Worm (Caenorhabditis elegans): ENCODE data around the gene slc-17.4.

slc-17.4 gene

DNA sequence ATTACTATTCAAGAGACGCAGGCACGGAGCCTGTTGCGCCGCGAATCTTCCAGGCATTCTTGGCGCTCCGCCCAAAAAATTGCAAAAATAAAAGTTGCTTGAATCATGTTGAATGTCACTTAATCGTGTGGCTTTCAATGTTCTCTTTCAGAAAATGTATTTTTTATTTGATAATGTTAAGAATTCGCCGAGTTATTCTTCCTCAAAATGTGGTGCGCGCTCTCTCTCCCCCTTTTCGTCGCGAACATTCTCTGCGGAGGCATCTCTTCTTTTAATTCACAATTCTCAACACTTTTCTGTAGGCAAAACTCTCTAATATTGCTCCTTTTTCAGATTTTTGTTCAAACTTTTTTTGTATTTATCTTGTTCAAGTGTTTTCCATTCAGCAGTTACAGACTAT, 13.2 kb downstream of the slc-17.4 start (continued):
- TF ChIP-seq sma-9 (GFP tag; optimal IDR thresholded peaks at IDR 0.05), result peak; percentile 87
- TF ChIP-seq sma-9 (tag; optimal IDR thresholded peaks at IDR 0.05), result no peak
- peak; percentile 99 for TF ChIP-seq sma-3 (GFP tag; optimal IDR thresholded peaks at IDR 0.05)
- peak; percentile 97 for TF ChIP-seq F13H6.1 (tag; optimal IDR thresholded peaks at IDR 0.05)
- TF ChIP-seq dmd-4 (tag; optimal IDR thresholded peaks at IDR 0.05), result no peak
- TF ChIP-seq nhr-11 (tag; optimal IDR thresholded peaks at IDR 0.05), result peak; percentile 72
- TF ChIP-seq ceh-82 (tag; optimal IDR thresholded peaks at IDR 0.05), result peak; percentile 82
- TF ChIP-seq zag-1 (tag; optimal IDR thresholded peaks at IDR 0.05), result peak; percentile 96
- no peak for TF ChIP-seq peb-1 (tag; optimal IDR thresholded peaks at IDR 0.05)

DNA sequence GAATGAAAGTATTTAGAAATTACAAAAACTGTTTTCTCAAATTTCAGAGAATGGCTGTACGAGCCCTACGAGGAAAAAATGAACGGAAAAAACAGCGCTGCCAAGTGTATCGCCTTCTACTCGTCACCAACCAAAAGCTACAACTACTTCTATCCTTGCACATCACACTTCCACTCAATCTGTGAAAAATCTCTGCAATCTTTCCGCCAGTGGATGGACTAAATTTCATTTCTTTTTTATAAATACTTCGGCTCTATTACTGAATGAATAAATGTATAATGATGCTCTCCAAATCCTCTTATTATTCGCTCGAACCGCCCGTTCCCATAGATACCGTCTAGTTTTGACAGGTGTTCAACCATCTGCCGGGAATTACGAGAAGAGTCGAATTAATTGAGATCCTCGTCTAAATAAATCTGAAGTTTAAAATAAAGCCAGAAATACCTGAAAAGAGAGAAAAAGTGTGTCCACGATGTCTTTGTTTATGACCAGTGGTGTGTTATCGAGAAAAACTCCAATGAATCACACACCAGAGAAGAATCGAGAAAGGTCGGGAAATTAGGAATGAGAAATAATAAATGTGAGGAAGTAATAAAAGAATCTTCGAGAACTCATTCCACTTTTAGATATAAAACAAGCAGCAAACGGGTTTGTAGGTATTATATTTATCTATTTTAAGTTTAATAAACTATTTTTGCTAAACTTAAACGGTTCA, 13.9 kb downstream of the slc-17.4 start:
- TF ChIP-seq unc-55 (GFP tag; optimal IDR thresholded peaks at IDR 0.05) (peak; percentile 11), gmeb-1 (tag; optimal IDR thresholded peaks at IDR 0.05) (no peak), ama-1 (optimal IDR thresholded peaks at IDR 0.05) (no peak), nhr-129 (tag; optimal IDR thresholded peaks at IDR 0.05) (peak; percentile 32), lin-13 (GFP tag; optimal IDR thresholded peaks at IDR 0.05) (no peak), nhr-77 (tag; optimal IDR thresholded peaks at IDR 0.05) (no peak), elt-3 (tag; optimal IDR thresholded peaks at IDR 0.05) (no peak), skn-1 (tag; optimal IDR thresholded peaks at IDR 0.05) (no peak), ztf-1 (GFP tag; conservative IDR thresholded peaks at IDR 0.05) (no peak)

DNA sequence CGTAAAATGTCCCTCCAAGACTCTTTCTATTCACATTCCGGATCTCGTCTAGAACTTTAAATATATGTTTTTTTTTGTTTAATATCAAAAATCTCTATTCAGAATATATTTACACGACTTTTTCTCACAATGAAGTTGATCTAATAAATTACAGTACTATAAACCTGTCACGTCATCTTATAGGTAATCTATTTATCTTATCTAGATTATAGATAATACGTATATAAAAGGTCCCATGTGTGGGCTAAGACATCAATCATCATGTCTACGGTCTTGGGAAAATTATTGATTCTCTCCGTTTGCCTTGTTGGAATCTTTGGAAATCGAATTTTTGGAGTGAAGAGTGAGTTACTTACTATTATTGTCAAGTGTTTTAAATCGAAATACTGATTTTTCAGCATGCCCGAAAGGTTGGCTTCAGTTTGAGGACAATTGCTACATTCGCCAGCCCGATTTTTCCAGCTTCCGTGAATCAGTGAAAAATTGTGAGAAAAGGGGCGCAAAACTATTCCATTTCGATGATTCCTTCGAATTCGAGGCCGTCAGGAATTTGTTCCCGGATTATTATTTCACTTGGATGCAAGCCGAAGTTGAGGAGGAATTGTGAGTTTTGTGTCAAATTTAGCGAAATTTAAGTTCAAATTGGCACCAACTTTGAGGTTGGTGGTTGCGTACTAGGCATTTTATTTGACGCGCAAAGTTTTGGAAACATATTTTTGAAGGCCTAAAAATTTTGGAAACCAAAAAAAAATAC, 14.7 kb downstream of the slc-17.4 start, which contains the start of gene clec-196:
clec-196 (plus strand) TSS at position 252 of the 754 bp plus-strand sequence.
- TF ChIP-seq lin-11 (tag; optimal IDR thresholded peaks at IDR 0.05), result no peak
- peak in 1 of 2 experiments; percentile 42 for TF ChIP-seq lsy-2 (tag; optimal IDR thresholded peaks at IDR 0.05)
- no peak for TF ChIP-seq nhr-77 (tag; optimal IDR thresholded peaks at IDR 0.05)
- TF ChIP-seq C34F6.9 (tag; optimal IDR thresholded peaks at IDR 0.05), result peak; percentile 22

DNA sequence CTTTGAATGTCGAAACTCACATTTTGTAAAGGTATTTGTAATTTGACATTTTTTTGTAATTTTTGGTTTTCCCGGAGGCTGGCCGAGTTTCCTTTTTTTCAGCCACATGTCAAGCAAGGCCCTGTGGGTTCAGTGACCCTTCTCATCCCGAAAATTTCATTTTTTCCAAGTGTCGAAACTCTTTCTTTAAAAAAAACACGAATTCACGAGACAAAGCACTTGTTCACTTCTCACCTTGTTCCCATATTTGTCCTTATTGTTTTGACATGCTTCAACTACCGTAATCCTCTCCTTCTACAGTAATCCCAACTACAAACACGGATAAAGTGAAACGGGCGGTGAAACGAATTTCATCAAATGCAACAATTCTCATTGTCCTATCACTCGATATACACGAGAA, 16.3 kb downstream of the slc-17.4 start, which contains the start of gene lhfp-4:
lhfp-4 (plus strand) TSS at position 301 of the 400 bp plus-strand sequence.
- no peak for TF ChIP-seq lin-39 (tag; optimal IDR thresholded peaks at IDR 0.05)
- TF ChIP-seq blmp-1 (tag; optimal IDR thresholded peaks at IDR 0.05; ENCODE audit: insufficient read depth), result no peak
- TF ChIP-seq peb-1 (tag; optimal IDR thresholded peaks at IDR 0.05), result no peak
- no peak for TF ChIP-seq nhr-77 (tag; optimal IDR thresholded peaks at IDR 0.05)
- no peak for TF ChIP-seq zag-1 (tag; optimal IDR thresholded peaks at IDR 0.05)
- no peak for TF ChIP-seq sma-9 (GFP tag; optimal IDR thresholded peaks at IDR 0.05)
- TF ChIP-seq sma-9 (tag; optimal IDR thresholded peaks at IDR 0.05), result no peak
- no peak for TF ChIP-seq nhr-23 (tag; optimal IDR thresholded peaks at IDR 0.05)
- no peak for TF ChIP-seq nhr-21 (tag; optimal IDR thresholded peaks at IDR 0.05)
- TF ChIP-seq R02D3.7 (tag; optimal IDR thresholded peaks at IDR 0.05), result no peak
- no peak for TF ChIP-seq ztf-11 (tag; optimal IDR thresholded peaks at IDR 0.05)
- no peak for TF ChIP-seq mab-5 (tag; optimal IDR thresholded peaks at IDR 0.05)
- no peak for TF ChIP-seq unc-55 (GFP tag; optimal IDR thresholded peaks at IDR 0.05)
- TF ChIP-seq mbf-1 (tag; optimal IDR thresholded peaks at IDR 0.05), result no peak
- TF ChIP-seq ama-1 (optimal IDR thresholded peaks at IDR 0.05), result no peak

ce11 chrIV:17273602-17274110, 17.9 kb downstream of the slc-17.4 start, which contains the start of gene gln-5:
Gene gln-5, minus strand, starts transcription at chrIV:17273652.
- TF ChIP-seq ztf-11 (tag; optimal IDR thresholded peaks at IDR 0.05), result no peak
- no peak for TF ChIP-seq blmp-1 (tag; optimal IDR thresholded peaks at IDR 0.05; ENCODE audit: insufficient read depth)
- no peak for TF ChIP-seq ceh-82 (tag; optimal IDR thresholded peaks at IDR 0.05)
- TF ChIP-seq Y55F3AM.14 (GFP tag; optimal IDR thresholded peaks at IDR 0.05), result no peak
- no peak for TF ChIP-seq zag-1 (tag; optimal IDR thresholded peaks at IDR 0.05)
- no peak for TF ChIP-seq lin-39 (tag; optimal IDR thresholded peaks at IDR 0.05)
- TF ChIP-seq C34F6.9 (tag; optimal IDR thresholded peaks at IDR 0.05), result no peak
- no peak for TF ChIP-seq elt-1 (tag; optimal IDR thresholded peaks at IDR 0.05)
- no peak for TF ChIP-seq ama-1 (optimal IDR thresholded peaks at IDR 0.05)
- TF ChIP-seq sma-9 (GFP tag; optimal IDR thresholded peaks at IDR 0.05), result no peak
- TF ChIP-seq sma-9 (tag; optimal IDR thresholded peaks at IDR 0.05), result no peak
- no peak for TF ChIP-seq sma-3 (GFP tag; optimal IDR thresholded peaks at IDR 0.05)
- no peak for TF ChIP-seq ceh-16 (tag; optimal IDR thresholded peaks at IDR 0.05)
- no peak for TF ChIP-seq nhr-10 (tag; optimal IDR thresholded peaks at IDR 0.05)
- no peak for TF ChIP-seq unc-39 (tag; optimal IDR thresholded peaks at IDR 0.05)
- no peak for TF ChIP-seq nhr-77 (tag; optimal IDR thresholded peaks at IDR 0.05)
- no peak for TF ChIP-seq egl-27 (tag; optimal IDR thresholded peaks at IDR 0.05)
